Worm (Caenorhabditis elegans): ENCODE measurements around the gene T05A12.4.

Gene T05A12.4

DNA sequence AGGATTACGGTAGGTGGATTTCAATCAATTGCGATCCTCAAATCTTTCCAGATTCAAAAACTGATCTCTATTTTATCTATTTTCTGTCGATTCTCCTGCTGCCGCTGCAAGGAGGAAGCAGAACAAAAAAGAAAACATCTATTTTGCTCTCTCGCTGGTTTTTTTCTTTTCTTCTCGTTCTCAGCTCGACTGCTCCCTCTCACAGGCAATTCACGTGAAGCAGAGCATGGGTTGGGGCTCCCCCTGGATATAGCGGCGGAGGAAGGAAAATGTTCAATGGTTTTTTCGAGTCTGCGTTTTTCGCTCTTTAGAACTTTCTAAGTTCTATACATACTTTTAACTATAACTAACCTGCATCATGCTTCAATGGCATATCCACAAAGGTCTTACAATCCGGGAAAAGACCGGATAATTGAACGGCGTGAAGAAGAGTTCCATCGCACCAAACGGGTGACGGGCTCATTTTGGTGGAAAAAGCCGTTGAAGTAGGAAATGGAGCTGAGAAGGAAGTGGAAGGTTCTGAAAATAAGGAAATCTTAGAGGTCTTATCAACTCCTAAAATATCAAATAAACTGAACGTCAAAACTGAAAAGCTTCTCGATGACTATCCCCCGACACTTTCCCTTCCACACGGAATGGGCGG is 8.7 kb upstream of the T05A12.4 start:
- TF ChIP-seq med-1 (GFP tag; optimal IDR thresholded peaks at IDR 0.05; ENCODE audit: insufficient read depth) (no peak), ztf-23 (GFP tag; IDR thresholded peaks at IDR 0.05) (no peak), cog-1 (tag; optimal IDR thresholded peaks at IDR 0.05) (no peak), ref-1 (GFP tag; conservative IDR thresholded peaks at IDR 0.05) (no peak), klf-2 (GFP tag; conservative IDR thresholded peaks at IDR 0.05) (no peak), tab-1 (GFP tag; IDR thresholded peaks at IDR 0.05) (no peak), ztf-29 (GFP tag; IDR thresholded peaks at IDR 0.05) (no peak), T22C8.4 (GFP tag; IDR thresholded peaks at IDR 0.05) (no peak), flt-1 (GFP tag; IDR thresholded peaks at IDR 0.05) (no peak)

DNA sequence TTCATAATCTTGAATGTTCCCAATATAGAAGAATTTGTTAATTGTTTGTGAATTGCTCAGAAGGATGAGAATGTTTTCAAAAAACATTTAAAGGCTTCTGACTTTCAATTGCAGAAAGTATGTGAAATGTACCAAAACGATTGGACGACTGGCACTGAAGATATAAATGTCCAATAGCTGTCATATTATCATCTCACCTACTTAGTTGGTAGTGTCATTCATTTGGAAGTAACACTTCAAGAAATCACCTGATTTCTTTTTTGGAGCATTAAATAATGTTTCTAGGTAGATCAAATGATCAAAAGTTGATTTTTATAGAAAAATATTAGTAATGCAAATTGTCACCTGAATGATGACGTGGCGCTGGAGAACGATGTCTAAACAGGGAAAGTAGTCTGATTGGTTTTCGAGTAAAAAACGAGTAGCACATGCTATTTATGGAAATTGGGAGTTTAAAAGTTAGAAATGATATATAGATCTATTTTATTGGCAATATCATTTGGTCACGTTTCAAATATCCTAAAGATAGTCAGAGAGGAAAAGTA is 8.0 kb upstream of the T05A12.4 start:
- no peak for TF ChIP-seq ref-1 (GFP tag; conservative IDR thresholded peaks at IDR 0.05)
- TF ChIP-seq cog-1 (tag; optimal IDR thresholded peaks at IDR 0.05): no peak
- no peak for TF ChIP-seq tab-1 (GFP tag; IDR thresholded peaks at IDR 0.05)
- no peak for TF ChIP-seq klf-2 (GFP tag; conservative IDR thresholded peaks at IDR 0.05)
- TF ChIP-seq ztf-29 (GFP tag; IDR thresholded peaks at IDR 0.05): no peak
- no peak for TF ChIP-seq med-1 (GFP tag; optimal IDR thresholded peaks at IDR 0.05; ENCODE audit: insufficient read depth)
- TF ChIP-seq flt-1 (GFP tag; IDR thresholded peaks at IDR 0.05): no peak
- TF ChIP-seq T22C8.4 (GFP tag; IDR thresholded peaks at IDR 0.05): no peak
- no peak for TF ChIP-seq ztf-23 (GFP tag; IDR thresholded peaks at IDR 0.05)

DNA sequence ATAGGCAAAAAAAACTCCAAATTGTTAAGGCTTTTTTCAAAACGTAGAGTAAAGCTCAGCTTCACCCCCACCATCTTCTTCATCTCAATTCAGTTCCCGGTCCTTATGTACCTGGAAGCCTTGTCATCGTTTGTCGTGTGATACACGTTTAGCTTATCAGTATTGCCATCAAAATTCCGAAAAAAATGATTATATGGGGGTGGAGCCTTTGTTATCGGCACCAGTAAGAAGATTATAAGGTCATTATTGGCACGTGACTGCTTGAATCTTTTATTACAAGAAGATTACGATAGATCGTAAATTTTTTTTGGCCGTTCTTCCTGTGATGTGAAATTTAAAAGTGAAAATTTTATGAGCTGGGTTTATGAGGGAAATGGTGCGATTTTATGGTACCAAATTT is 7.3 kb upstream of the T05A12.4 start:
- TF ChIP-seq klf-2 (GFP tag; conservative IDR thresholded peaks at IDR 0.05) (no peak), cog-1 (tag; optimal IDR thresholded peaks at IDR 0.05) (no peak), med-1 (GFP tag; optimal IDR thresholded peaks at IDR 0.05; ENCODE audit: insufficient read depth) (no peak), tab-1 (GFP tag; IDR thresholded peaks at IDR 0.05) (no peak), ztf-23 (GFP tag; IDR thresholded peaks at IDR 0.05) (no peak), flt-1 (GFP tag; IDR thresholded peaks at IDR 0.05) (no peak), ref-1 (GFP tag; conservative IDR thresholded peaks at IDR 0.05) (no peak), ztf-29 (GFP tag; IDR thresholded peaks at IDR 0.05) (no peak), T22C8.4 (GFP tag; IDR thresholded peaks at IDR 0.05) (no peak)

DNA sequence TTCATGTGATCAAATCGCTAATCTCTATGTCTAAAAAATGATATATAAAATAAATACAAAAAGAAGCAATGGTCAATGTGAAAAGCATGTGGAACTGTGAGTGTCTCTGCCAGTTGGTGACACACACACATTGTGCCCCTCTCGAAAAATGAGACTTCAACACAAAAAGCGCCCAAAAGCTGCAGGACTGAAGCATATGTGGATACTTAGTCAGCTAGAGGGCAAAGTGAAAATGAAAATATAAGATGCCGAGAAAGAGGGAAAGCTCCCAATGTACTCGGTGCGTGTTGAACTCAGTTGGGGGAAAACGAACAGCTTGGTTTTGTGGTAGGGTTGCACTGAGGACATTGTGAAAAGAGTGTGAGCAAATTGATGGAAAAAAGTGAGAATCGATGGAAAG is 6.6 kb upstream of the T05A12.4 start:
- TF ChIP-seq med-1 (GFP tag; optimal IDR thresholded peaks at IDR 0.05; ENCODE audit: insufficient read depth): no peak
- TF ChIP-seq ztf-29 (GFP tag; IDR thresholded peaks at IDR 0.05): no peak

DNA sequence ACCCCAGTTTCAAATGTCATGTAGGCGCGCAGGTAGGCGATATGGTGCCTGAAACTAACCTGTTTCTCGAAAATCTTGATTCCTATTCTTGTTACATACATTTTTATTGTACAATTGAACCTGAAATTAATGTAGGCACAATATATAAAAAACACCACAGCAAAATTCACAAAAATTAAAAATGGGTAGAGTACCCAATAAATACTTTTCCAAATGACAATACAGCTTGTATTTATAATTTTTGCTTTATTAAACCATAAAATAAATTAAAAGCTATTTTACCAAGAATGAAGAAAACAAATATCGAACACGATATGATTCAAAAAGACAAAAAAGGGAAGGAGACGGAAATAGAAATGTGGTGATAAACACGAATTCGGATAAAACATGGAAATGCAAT is 4.4 kb upstream of the T05A12.4 start, which contains the start of gene tre-2:
tre-2 (minus strand) TSS at position 101 of the 400 bp plus-strand sequence.
- TF ChIP-seq tab-1 (GFP tag; IDR thresholded peaks at IDR 0.05) (no peak), ref-1 (GFP tag; conservative IDR thresholded peaks at IDR 0.05) (no peak), ztf-29 (GFP tag; IDR thresholded peaks at IDR 0.05) (no peak), T22C8.4 (GFP tag; IDR thresholded peaks at IDR 0.05) (no peak), ztf-23 (GFP tag; IDR thresholded peaks at IDR 0.05) (no peak), flt-1 (GFP tag; IDR thresholded peaks at IDR 0.05) (no peak), med-1 (GFP tag; optimal IDR thresholded peaks at IDR 0.05; ENCODE audit: insufficient read depth) (no peak)

DNA sequence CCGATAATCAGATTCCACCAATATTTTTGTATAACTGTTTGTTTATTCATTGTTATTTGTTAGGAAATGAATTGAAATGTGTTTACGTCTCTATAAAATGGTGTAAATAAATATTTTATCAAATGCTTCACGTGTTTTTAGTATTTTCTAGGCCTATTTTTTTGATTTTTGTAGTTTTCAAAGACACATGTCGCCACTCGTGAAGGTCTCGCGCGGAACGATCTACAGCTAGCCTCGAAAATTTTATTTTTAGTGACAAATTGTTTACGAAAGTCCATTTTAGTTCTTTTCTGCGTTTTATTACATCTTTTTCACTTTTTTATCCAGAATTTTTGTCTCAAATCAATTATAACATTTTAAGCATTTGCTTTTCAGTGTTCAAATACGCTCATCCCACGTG is 15.8 kb downstream of the T05A12.4 start, which contains the start of gene T22D1.5:
T22D1.5 (plus strand) TSS at position 376 of the 400 bp plus-strand sequence.
- TF ChIP-seq cog-1 (tag; optimal IDR thresholded peaks at IDR 0.05): no peak
- no peak for TF ChIP-seq T22C8.4 (GFP tag; IDR thresholded peaks at IDR 0.05)
- no peak for TF ChIP-seq ztf-29 (GFP tag; IDR thresholded peaks at IDR 0.05)
- TF ChIP-seq ref-1 (GFP tag; conservative IDR thresholded peaks at IDR 0.05): no peak
- TF ChIP-seq ztf-23 (GFP tag; IDR thresholded peaks at IDR 0.05): no peak
- TF ChIP-seq flt-1 (GFP tag; IDR thresholded peaks at IDR 0.05): no peak
- no peak for TF ChIP-seq klf-2 (GFP tag; conservative IDR thresholded peaks at IDR 0.05)
- no peak for TF ChIP-seq tab-1 (GFP tag; IDR thresholded peaks at IDR 0.05)
- no peak for TF ChIP-seq med-1 (GFP tag; optimal IDR thresholded peaks at IDR 0.05; ENCODE audit: insufficient read depth)

DNA sequence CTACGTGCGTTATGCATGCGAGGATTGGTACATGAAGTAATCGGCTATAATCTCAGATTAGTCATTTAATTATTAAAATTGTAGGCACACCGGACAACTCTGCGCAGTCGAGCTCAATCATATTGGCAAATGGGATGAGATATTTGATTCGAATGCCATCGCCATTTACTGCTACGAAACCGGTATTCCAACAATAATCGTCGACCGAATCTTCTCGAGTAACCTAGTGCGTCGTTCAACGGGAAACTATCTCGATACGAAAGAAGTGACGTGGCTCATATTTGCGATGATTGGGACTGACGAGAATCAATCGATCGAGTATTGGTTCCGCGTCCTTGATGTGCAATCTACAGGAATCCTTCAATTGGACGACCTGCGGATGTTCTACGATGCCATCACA is 16.9 kb downstream of the T05A12.4 start:
- TF ChIP-seq ztf-29 (GFP tag; IDR thresholded peaks at IDR 0.05): no peak
- no peak for TF ChIP-seq flt-1 (GFP tag; IDR thresholded peaks at IDR 0.05)
- TF ChIP-seq T22C8.4 (GFP tag; IDR thresholded peaks at IDR 0.05): no peak

DNA sequence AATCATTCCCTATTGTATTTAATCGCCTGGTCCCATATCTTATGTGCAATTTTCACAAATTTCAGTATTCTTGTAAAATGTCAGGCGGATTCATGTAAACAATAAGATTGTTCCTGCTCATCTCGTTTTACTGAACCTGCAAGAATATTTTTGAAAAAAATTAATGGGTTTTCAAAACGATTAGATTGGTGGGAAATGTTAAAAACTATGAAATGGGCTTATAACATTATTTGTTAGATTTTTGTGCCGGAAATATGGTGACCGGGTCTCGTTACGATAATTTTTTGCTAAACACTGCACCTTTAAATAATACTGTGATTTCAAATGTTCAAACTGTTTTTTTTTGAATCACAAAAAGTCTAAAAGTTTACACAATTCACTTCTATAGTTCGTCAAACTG is 17.7 kb downstream of the T05A12.4 start:
- TF ChIP-seq klf-2 (GFP tag; conservative IDR thresholded peaks at IDR 0.05): no peak
- TF ChIP-seq tab-1 (GFP tag; IDR thresholded peaks at IDR 0.05): no peak
- no peak for TF ChIP-seq flt-1 (GFP tag; IDR thresholded peaks at IDR 0.05)
- no peak for TF ChIP-seq med-1 (GFP tag; optimal IDR thresholded peaks at IDR 0.05; ENCODE audit: insufficient read depth)
- no peak for TF ChIP-seq cog-1 (tag; optimal IDR thresholded peaks at IDR 0.05)

DNA sequence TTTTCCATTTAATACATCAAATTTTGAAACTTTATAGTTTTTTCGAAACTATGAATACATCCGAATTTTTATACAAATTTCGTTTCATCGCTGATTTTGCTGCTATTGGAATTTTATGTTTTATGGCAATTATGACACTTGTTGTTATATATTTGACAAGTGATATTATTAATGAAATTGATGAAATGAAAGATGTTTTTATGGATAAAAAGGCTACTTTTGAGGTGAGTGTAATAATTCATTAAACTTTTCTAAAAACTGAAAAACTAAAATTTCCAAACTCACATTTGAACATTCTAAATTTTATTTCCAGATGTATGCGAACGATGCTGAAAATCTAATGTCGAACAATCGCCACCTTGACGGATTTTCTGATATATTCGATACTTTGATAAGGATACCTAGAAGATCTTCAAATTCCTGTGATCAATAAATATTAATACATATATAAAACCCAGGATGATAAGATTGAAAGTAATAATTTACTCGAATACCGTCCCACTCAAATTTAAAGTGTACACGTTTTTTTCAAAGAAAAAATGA is 18.3 kb downstream of the T05A12.4 start, which contains the start of the genes T22D1.17 and T22D1.8:
T22D1.17 (plus strand) TSS at position 51 of the 543 bp plus-strand sequence.
T22D1.8 (minus strand) TSS at position 402 of the 543 bp plus-strand sequence.
- TF ChIP-seq ztf-23 (GFP tag; IDR thresholded peaks at IDR 0.05) (no peak), ztf-29 (GFP tag; IDR thresholded peaks at IDR 0.05) (no peak), cog-1 (tag; optimal IDR thresholded peaks at IDR 0.05) (no peak), klf-2 (GFP tag; conservative IDR thresholded peaks at IDR 0.05) (no peak), ref-1 (GFP tag; conservative IDR thresholded peaks at IDR 0.05) (no peak), T22C8.4 (GFP tag; IDR thresholded peaks at IDR 0.05) (no peak), med-1 (GFP tag; optimal IDR thresholded peaks at IDR 0.05; ENCODE audit: insufficient read depth) (no peak), flt-1 (GFP tag; IDR thresholded peaks at IDR 0.05) (no peak), tab-1 (GFP tag; IDR thresholded peaks at IDR 0.05) (no peak)

DNA sequence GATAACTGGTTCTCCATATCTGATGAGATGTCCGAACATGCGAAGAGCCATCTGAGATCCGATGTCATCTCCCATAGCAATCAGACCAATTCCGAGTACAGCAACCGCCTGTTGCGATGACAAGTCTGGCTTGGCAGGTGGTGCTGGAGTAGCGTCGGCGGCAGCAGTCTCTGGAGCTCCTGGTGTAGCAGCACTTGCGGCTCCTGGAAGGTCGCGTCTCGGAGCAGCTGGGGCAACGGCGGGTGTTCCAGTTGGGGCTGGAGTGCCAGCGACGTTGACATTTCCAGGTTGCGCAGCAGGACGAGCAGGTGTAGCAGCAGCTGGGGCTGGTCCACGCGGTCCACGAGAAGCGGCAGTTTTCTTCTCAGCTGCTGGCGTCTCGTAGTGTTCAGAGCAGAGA is 19.7 kb downstream of the T05A12.4 start:
- TF ChIP-seq ref-1 (GFP tag; conservative IDR thresholded peaks at IDR 0.05): no peak
- no peak for TF ChIP-seq flt-1 (GFP tag; IDR thresholded peaks at IDR 0.05)
- no peak for TF ChIP-seq ztf-23 (GFP tag; IDR thresholded peaks at IDR 0.05)
- TF ChIP-seq ztf-29 (GFP tag; IDR thresholded peaks at IDR 0.05): no peak
- no peak for TF ChIP-seq med-1 (GFP tag; optimal IDR thresholded peaks at IDR 0.05; ENCODE audit: insufficient read depth)
- TF ChIP-seq tab-1 (GFP tag; IDR thresholded peaks at IDR 0.05): no peak
- no peak for TF ChIP-seq klf-2 (GFP tag; conservative IDR thresholded peaks at IDR 0.05)
- no peak for TF ChIP-seq T22C8.4 (GFP tag; IDR thresholded peaks at IDR 0.05)
- TF ChIP-seq cog-1 (tag; optimal IDR thresholded peaks at IDR 0.05): no peak

All from whole organism, midembryonic.